Worm (Caenorhabditis elegans): ENCODE results near the gene ceh-81.

DNA sequence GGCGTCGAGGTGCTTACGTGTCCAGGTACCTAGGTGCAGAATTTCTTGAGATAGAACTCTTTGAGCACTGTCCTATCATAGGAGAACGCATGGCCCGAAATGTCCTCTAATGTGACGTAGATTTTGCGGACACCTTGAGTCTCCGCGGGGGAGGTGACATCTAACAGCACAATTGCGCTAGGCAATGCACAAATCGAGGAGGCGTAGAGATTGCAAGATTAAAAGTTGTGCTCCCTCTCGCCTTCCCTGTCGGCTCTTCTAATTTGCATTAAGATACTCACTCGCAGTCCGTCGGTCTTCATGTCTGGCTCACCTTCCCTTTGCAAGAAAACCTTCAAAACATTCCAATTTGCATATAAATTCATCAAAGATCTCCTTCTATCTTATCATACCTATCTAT lies 29.4 kb downstream of the ceh-81 start, which contains the start of gene F36H5.18:
- TF ChIP-seq unc-130 (GFP tag; optimal IDR thresholded peaks at IDR 0.05) (no peak), lin-13 (GFP tag; optimal IDR thresholded peaks at IDR 0.05) (no peak), pqm-1 (tag; optimal IDR thresholded peaks at IDR 0.05) (no peak), snpc-4 (tag; optimal IDR thresholded peaks at IDR 0.05) (no peak), ces-1 (GFP tag; optimal IDR thresholded peaks at IDR 0.05) (no peak), ceh-28 (tag; optimal IDR thresholded peaks at IDR 0.05) (no peak), mdl-1 (tag; optimal IDR thresholded peaks at IDR 0.05) (no peak), dve-1 (tag; optimal IDR thresholded peaks at IDR 0.05; ENCODE audit: insufficient read depth) (no peak), hif-1 (tag; optimal IDR thresholded peaks at IDR 0.05) (no peak), madf-5 (GFP tag; IDR thresholded peaks at IDR 0.05) (no peak), egl-27 (tag; optimal IDR thresholded peaks at IDR 0.05) (no peak), nhr-237 (tag; optimal IDR thresholded peaks at IDR 0.05) (no peak), hmg-1.1 (GFP tag; IDR thresholded peaks at IDR 0.05) (no peak)

All from whole organism, L4 larva.